Fruit fly (Drosophila melanogaster) whole organism, embryonic: Measurements from ENCODE around the gene Srg3.

Source experiments
- CG11247 ChIP-seq: fragments of 200-800 bp; sonication (Bioruptor generic); IDR thresholded peaks from 2 replicates; pipeline ENCODE4 v1.3.6; 2022; ENCODE audit warnings: missing biosample characterization, missing genetic modification characterization
- Lhr ChIP-seq: fragments of 200-800 bp; sonication (Bioruptor generic); optimal IDR thresholded peaks from 3 replicates; lab custom pipeline; 2017; ENCODE audit warnings: mild to moderate bottlenecking, missing biosample characterization, missing genetic modification reagents, missing genetic modification characterization
- cas ChIP-seq: fragments of 200-800 bp; sonication (Bioruptor generic); IDR thresholded peaks from 2 replicates; pipeline ENCODE4 v1.3.6; 2022; ENCODE audit warnings: missing biosample characterization, missing genetic modification characterization
- lab ChIP-seq: fragments of 200-800 bp; sonication (Bioruptor generic); optimal IDR thresholded peaks from 3 replicates; lab custom pipeline; 2017; ENCODE audit warnings: missing biosample characterization, missing genetic modification characterization, mild to moderate bottlenecking, moderate library complexity, missing genetic modification reagents
- tll ChIP-seq, 2 experiments: fragments of 200-800 bp in 1 of 2; fragments of >200 bp in 1 of 2; sonication (Bioruptor generic) in 1 of 2; optimal IDR thresholded peaks; 2 replicates each; lab custom pipeline; 2017 to 2019; ENCODE audit warnings: missing biosample characterization in 2 of 2, missing genetic modification characterization in 2 of 2, mild to moderate bottlenecking in 1 of 2, moderate library complexity in 1 of 2

dm6 chr3L:9492115-9492514 is 49.1 kb downstream of the Srg3 start, which contains the start of gene CG32037:
- TF ChIP-seq cas (no peak), lab (GFP tag; lab: Kevin White, UChicago) (no peak), tll (GFP tag; optimal IDR thresholded peaks at IDR 0.05; lab: Kevin White, UChicago) (no peak), Lhr (GFP tag; lab: Kevin White, UChicago) (no peak), CG11247 (no peak)
